Worm (Caenorhabditis elegans): ENCODE measurements around the gene fbxa-55.

- TF ChIP-seq him-1 (tag; optimal IDR thresholded peaks at IDR 0.05) (no peak), dao-5 (tag; optimal IDR thresholded peaks at IDR 0.05) (no peak)
Measured at ce11 chrIII:952184-952583, 16.3 kb upstream of the fbxa-55 start, which contains the start of gene fbxa-10.

All from whole organism, L4/young adult.